Worm (Caenorhabditis elegans) whole organism, mixed stage, embryonic: ENCODE results near the gene golg-2.

Source experiments
- blmp-1 ChIP-seq: fragments of 150-350 bp; optimal IDR thresholded peaks from 2 replicates; lab custom pipeline; 2014; ENCODE audit warnings: missing biosample characterization, missing genetic modification characterization
- ceh-39 ChIP-seq: fragments of 150-350 bp; optimal IDR thresholded peaks from 2 replicates; lab custom pipeline; 2014; ENCODE audit warnings: missing biosample characterization, missing genetic modification characterization
- ceh-83 ChIP-seq: fragments of 200-800 bp; sonication (Bioruptor generic); optimal IDR thresholded peaks from 2 replicates; lab custom pipeline; 2018; ENCODE audit warnings: mild to moderate bottlenecking, missing genetic modification characterization, missing compliant biosample characterization
- ces-1 ChIP-seq: fragments of 150-350 bp; optimal IDR thresholded peaks from 2 replicates; lab custom pipeline; 2014; ENCODE audit warnings: missing biosample characterization, missing genetic modification reagents, missing genetic modification characterization
- lsy-2 ChIP-seq: fragments of 150-350 bp; optimal IDR thresholded peaks from 2 replicates; lab custom pipeline; 2014; ENCODE audit warnings: missing biosample characterization, missing genetic modification characterization
- mab-5 ChIP-seq: fragments of 150-350 bp; optimal IDR thresholded peaks from 2 replicates; lab custom pipeline; 2014; ENCODE audit warnings: missing biosample characterization, missing genetic modification characterization
- mep-1 ChIP-seq: fragments of 150-350 bp; optimal IDR thresholded peaks from 2 replicates; lab custom pipeline; 2017; ENCODE audit warnings: missing biosample characterization, missing genetic modification reagents, missing genetic modification characterization, inconsistent platforms
- nhr-12 ChIP-seq: fragments of 150-350 bp; optimal IDR thresholded peaks from 2 replicates; lab custom pipeline; 2014; ENCODE audit warnings: missing biosample characterization, missing genetic modification characterization
- nhr-237 ChIP-seq: fragments of 150-350 bp; optimal IDR thresholded peaks from 2 replicates; lab custom pipeline; 2014; ENCODE audit warnings: missing biosample characterization, missing genetic modification characterization
- nhr-76 ChIP-seq: sonication (generic microtip); optimal IDR thresholded peaks from 2 replicates; lab custom pipeline; 2017; ENCODE audit warnings: missing biosample characterization, missing genetic modification characterization
- snpc-4 ChIP-seq: fragments of 150-350 bp; optimal IDR thresholded peaks from 2 replicates; lab custom pipeline; 2014; ENCODE audit warnings: missing biosample characterization, missing genetic modification characterization
- tbx-8 ChIP-seq: fragments of 200-800 bp; sonication (Bioruptor generic); optimal IDR thresholded peaks from 2 replicates; lab custom pipeline; 2018; ENCODE audit warnings: mild to moderate bottlenecking, missing genetic modification characterization, moderate library complexity, missing compliant biosample characterization
- unc-62 ChIP-seq: fragments of 150-350 bp; optimal IDR thresholded peaks from 2 replicates; lab custom pipeline; 2014; ENCODE audit warnings: missing biosample characterization, missing genetic modification reagents, missing genetic modification characterization
- ztf-11 ChIP-seq: fragments of 150-350 bp; optimal IDR thresholded peaks from 2 replicates; lab custom pipeline; 2014; ENCODE audit warnings: missing biosample characterization, missing genetic modification characterization

- TF ChIP-seq blmp-1 (tag; lab: Kevin White, UChicago) (no peak), snpc-4 (tag; lab: Kevin White, UChicago) (no peak), ztf-11 (tag; lab: Kevin White, UChicago) (no peak), unc-62 (GFP tag; lab: Kevin White, UChicago) (no peak), ceh-83 (GFP tag; lab: Kevin White, UChicago) (no peak), mab-5 (tag; lab: Kevin White, UChicago) (no peak), nhr-12 (no peak), lsy-2 (tag; lab: Kevin White, UChicago) (no peak), nhr-237 (tag; lab: Kevin White, UChicago) (no peak), tbx-8 (GFP tag; lab: Kevin White, UChicago) (no peak), ceh-39 (tag; lab: Kevin White, UChicago) (no peak), mep-1 (no peak), ces-1 (GFP tag; lab: Kevin White, UChicago) (no peak), nhr-76 (tag; lab: Kevin White, UChicago) (no peak)
Measured at ce11 chrII:4989802-4990201, 50.1 kb downstream of the golg-2 start, which contains the start of gene T27F7.12.
